Worm (Caenorhabditis elegans) whole organism, mixed stage, embryonic: ENCODE results near the gene gst-12.

Experiments
- M03D4.4 ChIP-seq: sonication (generic microtip); optimal IDR thresholded peaks from 2 replicates; lab custom pipeline; 2017; ENCODE audit warnings: mild to moderate bottlenecking, missing genetic modification characterization, missing compliant biosample characterization
- bed-3 ChIP-seq: fragments of 200-800 bp; sonication (Bioruptor generic); optimal IDR thresholded peaks from 3 replicates; lab custom pipeline; 2018; ENCODE audit warnings: mild to moderate bottlenecking, missing genetic modification characterization, moderate library complexity, missing compliant biosample characterization
- blmp-1 ChIP-seq: fragments of 150-350 bp; optimal IDR thresholded peaks from 2 replicates; lab custom pipeline; 2014; ENCODE audit warnings: missing biosample characterization, missing genetic modification characterization
- ceh-39 ChIP-seq: fragments of 150-350 bp; optimal IDR thresholded peaks from 2 replicates; lab custom pipeline; 2014; ENCODE audit warnings: missing biosample characterization, missing genetic modification characterization
- ceh-43 ChIP-seq: fragments of 200-800 bp; sonication (Bioruptor generic); optimal IDR thresholded peaks from 2 replicates; lab custom pipeline; 2018; ENCODE audit warnings: mild to moderate bottlenecking, missing genetic modification characterization, moderate library complexity, missing compliant biosample characterization
- ceh-83 ChIP-seq: fragments of 200-800 bp; sonication (Bioruptor generic); optimal IDR thresholded peaks from 2 replicates; lab custom pipeline; 2018; ENCODE audit warnings: mild to moderate bottlenecking, missing genetic modification characterization, missing compliant biosample characterization
- ces-1 ChIP-seq: fragments of 150-350 bp; optimal IDR thresholded peaks from 2 replicates; lab custom pipeline; 2014; ENCODE audit warnings: missing biosample characterization, missing genetic modification reagents, missing genetic modification characterization
- cnd-1 ChIP-seq: fragments of 200-800 bp; sonication (Bioruptor generic); optimal IDR thresholded peaks from 2 replicates; lab custom pipeline; 2018; ENCODE audit warnings: mild to moderate bottlenecking, missing genetic modification characterization, missing compliant biosample characterization
- drap-1 ChIP-seq: fragments of 200-800 bp; sonication (Bioruptor generic); optimal IDR thresholded peaks from 3 replicates; lab custom pipeline; 2018; ENCODE audit warnings: mild to moderate bottlenecking, missing genetic modification characterization, missing compliant biosample characterization
- elt-1 ChIP-seq: sonication (generic microtip); optimal IDR thresholded peaks from 2 replicates; lab custom pipeline; 2017; ENCODE audit warnings: missing genetic modification characterization, mild to moderate bottlenecking, missing compliant biosample characterization, antibody characterized with exemption, moderate library complexity, borderline replicate concordance; ENCODE audit not compliant: insufficient read depth
- flh-1 ChIP-seq: fragments of 200-800 bp; sonication (Bioruptor generic); optimal IDR thresholded peaks from 2 replicates; lab custom pipeline; 2018; ENCODE audit warnings: mild to moderate bottlenecking, missing genetic modification characterization, moderate library complexity, missing compliant biosample characterization
- ham-2 ChIP-seq: fragments of 200-800 bp; sonication (Bioruptor generic); optimal IDR thresholded peaks from 2 replicates; lab custom pipeline; 2018; ENCODE audit warnings: mild to moderate bottlenecking, missing genetic modification characterization, missing compliant biosample characterization
- hlh-1 ChIP-seq: fragments of 150-350 bp; optimal IDR thresholded peaks from 2 replicates; lab custom pipeline; 2014; ENCODE audit warnings: missing biosample characterization, missing genetic modification reagents, missing genetic modification characterization
- lin-32 ChIP-seq: fragments of 200-800 bp; sonication (Bioruptor generic); optimal IDR thresholded peaks from 2 replicates; lab custom pipeline; 2018; ENCODE audit warnings: mild to moderate bottlenecking, missing genetic modification characterization, missing compliant biosample characterization
- mab-5 ChIP-seq: fragments of 150-350 bp; optimal IDR thresholded peaks from 2 replicates; lab custom pipeline; 2014; ENCODE audit warnings: missing biosample characterization, missing genetic modification characterization
- mep-1 ChIP-seq: fragments of 150-350 bp; optimal IDR thresholded peaks from 2 replicates; lab custom pipeline; 2017; ENCODE audit warnings: missing biosample characterization, missing genetic modification reagents, missing genetic modification characterization, inconsistent platforms
- nhr-12 ChIP-seq: fragments of 150-350 bp; optimal IDR thresholded peaks from 2 replicates; lab custom pipeline; 2014; ENCODE audit warnings: missing biosample characterization, missing genetic modification characterization
- nhr-2 ChIP-seq: fragments of 150-350 bp; optimal IDR thresholded peaks from 2 replicates; lab custom pipeline; 2014; ENCODE audit warnings: missing biosample characterization, missing genetic modification characterization
- nhr-237 ChIP-seq: fragments of 150-350 bp; optimal IDR thresholded peaks from 2 replicates; lab custom pipeline; 2014; ENCODE audit warnings: missing biosample characterization, missing genetic modification characterization
- nhr-28 ChIP-seq: fragments of 150-350 bp; optimal IDR thresholded peaks from 2 replicates; lab custom pipeline; 2014; ENCODE audit warnings: missing biosample characterization, missing genetic modification characterization
- nhr-76 ChIP-seq: sonication (generic microtip); optimal IDR thresholded peaks from 2 replicates; lab custom pipeline; 2017; ENCODE audit warnings: missing biosample characterization, missing genetic modification characterization
- pha-4 ChIP-seq: fragments of 150-350 bp; optimal IDR thresholded peaks from 2 replicates; lab custom pipeline; 2018; ENCODE audit warnings: missing biosample characterization, missing genetic modification reagents, missing genetic modification characterization
- sem-2 ChIP-seq: fragments of 200-800 bp; sonication (Bioruptor generic); optimal IDR thresholded peaks from 2 replicates; lab custom pipeline; 2018; ENCODE audit warnings: mild to moderate bottlenecking, missing genetic modification characterization, missing compliant biosample characterization
- snpc-4 ChIP-seq: fragments of 150-350 bp; optimal IDR thresholded peaks from 2 replicates; lab custom pipeline; 2014; ENCODE audit warnings: missing biosample characterization, missing genetic modification characterization
- sptf-1 ChIP-seq: sonication (generic microtip); optimal IDR thresholded peaks from 2 replicates; lab custom pipeline; 2017; ENCODE audit warnings: mild to moderate bottlenecking, missing genetic modification characterization, moderate library complexity, missing compliant biosample characterization
- tbx-8 ChIP-seq: fragments of 200-800 bp; sonication (Bioruptor generic); optimal IDR thresholded peaks from 2 replicates; lab custom pipeline; 2018; ENCODE audit warnings: mild to moderate bottlenecking, missing genetic modification characterization, moderate library complexity, missing compliant biosample characterization
- unc-120 ChIP-seq: sonication (generic microtip); optimal IDR thresholded peaks from 2 replicates; lab custom pipeline; 2017; ENCODE audit warnings: missing genetic modification characterization, missing compliant biosample characterization; ENCODE audit not compliant: poor library complexity, severe bottlenecking
- unc-39 ChIP-seq: fragments of 150-350 bp; optimal IDR thresholded peaks from 2 replicates; lab custom pipeline; 2014; ENCODE audit warnings: missing biosample characterization, missing genetic modification characterization
- unc-62 ChIP-seq: fragments of 150-350 bp; optimal IDR thresholded peaks from 2 replicates; lab custom pipeline; 2014; ENCODE audit warnings: missing biosample characterization, missing genetic modification reagents, missing genetic modification characterization
- ztf-11 ChIP-seq: fragments of 150-350 bp; optimal IDR thresholded peaks from 2 replicates; lab custom pipeline; 2014; ENCODE audit warnings: missing biosample characterization, missing genetic modification characterization

gst-12 gene

ce11 chrII:13632238-13632637 lies 14.4 kb upstream of the gst-12 start, which contains the start of gene tag-10:
TSS of gene tag-10 (plus strand) at chrII:13632584.
- no peak for TF ChIP-seq sem-2 (GFP tag; lab: Kevin White, UChicago)
- peak; percentile 77 for TF ChIP-seq elt-1 (tag; lab: Kevin White, UChicago)

ce11 chrII:13630690-13631089 lies 12.8 kb upstream of the gst-12 start, which contains the start of the genes gst-17 and gst-18:
TSS of gene gst-17 (minus strand) at chrII:13630790.
TSS of gene gst-18 (minus strand) at chrII:13630887.
- TF ChIP-seq ztf-11 (tag; lab: Kevin White, UChicago): no peak
- TF ChIP-seq elt-1 (tag; lab: Kevin White, UChicago): no peak
- TF ChIP-seq cnd-1 (tag; lab: Kevin White, UChicago): no peak
- TF ChIP-seq ceh-83: no peak
- no peak for TF ChIP-seq bed-3 (GFP tag; lab: Kevin White, UChicago)
- no peak for TF ChIP-seq M03D4.4 (tag; lab: Kevin White, UChicago)
- TF ChIP-seq unc-39 (tag; lab: Kevin White, UChicago): no peak
- TF ChIP-seq mab-5 (tag; lab: Kevin White, UChicago): no peak
- no peak for TF ChIP-seq sem-2 (GFP tag; lab: Kevin White, UChicago)
- TF ChIP-seq ceh-43 (GFP tag; lab: Kevin White, UChicago): no peak
- TF ChIP-seq mep-1 (tag; lab: Kevin White, UChicago): no peak

- TF ChIP-seq blmp-1 (tag; lab: Kevin White, UChicago): no peak
- TF ChIP-seq sptf-1 (tag; lab: Kevin White, UChicago): no peak
- TF ChIP-seq unc-62 (GFP tag; lab: Kevin White, UChicago): no peak
Measured at ce11 chrII:13627001-13627400, 9.1 kb upstream of the gst-12 start, which contains the start of gene gst-19. TSS of gene gst-19 (minus strand) at chrII:13627145.

ce11 chrII:13624330-13624729 lies 6.5 kb upstream of the gst-12 start, which contains the start of gene gst-16:
TSS of gene gst-16 (minus strand) at chrII:13624440.
- TF ChIP-seq ces-1 (no peak), nhr-76 (tag; lab: Kevin White, UChicago) (no peak), nhr-237 (tag; lab: Kevin White, UChicago) (no peak), sptf-1 (tag; lab: Kevin White, UChicago) (no peak), ham-2 (GFP tag; lab: Kevin White, UChicago) (no peak), drap-1 (GFP tag; lab: Kevin White, UChicago) (no peak), hlh-1 (no peak), nhr-28 (tag; lab: Kevin White, UChicago) (no peak), mab-5 (tag; lab: Kevin White, UChicago) (no peak), sem-2 (GFP tag; lab: Kevin White, UChicago) (no peak), unc-62 (GFP tag; lab: Kevin White, UChicago) (no peak)

ce11 chrII:13616000-13616399 lies 1.9 kb downstream of the gst-12 start, which contains the start of gene gst-14:
TSS of gene gst-14 (minus strand) at chrII:13616100.
- no peak for TF ChIP-seq unc-39 (tag; lab: Kevin White, UChicago)
- no peak for TF ChIP-seq nhr-28 (tag; lab: Kevin White, UChicago)
- no peak for TF ChIP-seq cnd-1 (tag; lab: Kevin White, UChicago)
- no peak for TF ChIP-seq sptf-1 (tag; lab: Kevin White, UChicago)
- TF ChIP-seq sem-2 (GFP tag; lab: Kevin White, UChicago): no peak

ce11 chrII:13614516-13614915 lies 3.3 kb downstream of the gst-12 start:
- TF ChIP-seq M03D4.4 (tag; lab: Kevin White, UChicago) (no peak), sptf-1 (tag; lab: Kevin White, UChicago) (no peak), unc-62 (GFP tag; lab: Kevin White, UChicago) (no peak), unc-120 (no peak), unc-39 (tag; lab: Kevin White, UChicago) (no peak), flh-1 (GFP tag; lab: Kevin White, UChicago) (no peak), nhr-2 (no peak)

ce11 chrII:13613096-13613495 lies 4.8 kb downstream of the gst-12 start, which contains the start of gene gst-15:
TSS of gene gst-15 (minus strand) at chrII:13613196.
- TF ChIP-seq elt-1 (tag; lab: Kevin White, UChicago) (no peak), ham-2 (GFP tag; lab: Kevin White, UChicago) (no peak), lin-32 (GFP tag; lab: Kevin White, UChicago) (no peak), ceh-39 (tag; lab: Kevin White, UChicago) (no peak), nhr-237 (tag; lab: Kevin White, UChicago) (no peak), nhr-2 (no peak), sem-2 (GFP tag; lab: Kevin White, UChicago) (no peak), mep-1 (tag; lab: Kevin White, UChicago) (no peak), M03D4.4 (tag; lab: Kevin White, UChicago) (no peak), ces-1 (no peak), unc-120 (no peak), nhr-76 (tag; lab: Kevin White, UChicago) (no peak), nhr-12 (no peak), unc-39 (tag; lab: Kevin White, UChicago) (no peak), snpc-4 (tag; lab: Kevin White, UChicago) (no peak), tbx-8 (no peak), pha-4 (tag; lab: Kevin White, UChicago) (no peak), unc-62 (GFP tag; lab: Kevin White, UChicago) (no peak)
- TF ChIP-seq, all 35 proteins: peak for 0
